Worm (Caenorhabditis elegans) whole organism, L1 larva: ENCODE results near the gene srh-69.

Source experiments
- C04F5.9 ChIP-seq: sonication (generic microtip); optimal IDR thresholded peaks from 2 replicates; lab custom pipeline; 2016; ENCODE audit warnings: missing genetic modification characterization, missing compliant biosample characterization
- C16A3.4 ChIP-seq: fragments of 150-350 bp; optimal IDR thresholded peaks from 2 replicates; lab custom pipeline; 2014; ENCODE audit warnings: missing biosample characterization, missing genetic modification characterization
- Y116A8C.19 ChIP-seq: sonication (generic microtip); optimal IDR thresholded peaks from 2 replicates; lab custom pipeline; 2016; ENCODE audit warnings: missing compliant biosample characterization, missing genetic modification characterization, borderline replicate concordance
- ama-1 ChIP-seq: fragments of 150-350 bp; optimal IDR thresholded peaks from 2 replicates; lab custom pipeline; 2014
- ceh-63 ChIP-seq: fragments of 200-800 bp; sonication (Bioruptor generic); optimal IDR thresholded peaks from 2 replicates; lab custom pipeline; 2018; ENCODE audit warnings: mild to moderate bottlenecking, missing genetic modification characterization, missing compliant biosample characterization
- ceh-82 ChIP-seq, 3 experiments: fragments of 150-350 bp in 1 of 3; sonication (generic microtip) in 2 of 3; optimal IDR thresholded peaks; 2 replicates each; lab custom pipeline; 2014 to 2017; ENCODE audit warnings: missing biosample characterization in 3 of 3, missing genetic modification characterization in 3 of 3
- ceh-90 ChIP-seq: sonication (generic microtip); optimal IDR thresholded peaks from 2 replicates; lab custom pipeline; 2016; ENCODE audit warnings: missing genetic modification characterization, missing compliant biosample characterization
- dsc-1 ChIP-seq: sonication (generic microtip); optimal IDR thresholded peaks from 2 replicates; lab custom pipeline; 2016; ENCODE audit warnings: mild to moderate bottlenecking, missing genetic modification characterization, missing compliant biosample characterization
- efl-1 ChIP-seq, 4 experiments: fragments of 150-350 bp; optimal IDR thresholded peaks in 3 of 4; peaks in 1 of 4; 1 replicate in 1 of 4; 2 replicates in 3 of 4; lab custom pipeline; 2014; ENCODE audit warnings: missing biosample characterization in 2 of 4, missing genetic modification characterization in 2 of 4, missing genetic modification reagents in 2 of 4
- egl-27 ChIP-seq, 2 experiments: fragments of 150-350 bp in 1 of 2; sonication (generic microtip); optimal IDR thresholded peaks; 3 replicates each; lab custom pipeline; 2017 to 2018; ENCODE audit warnings: missing biosample characterization in 2 of 2, missing genetic modification characterization in 2 of 2, missing genetic modification reagents in 2 of 2
- elt-2 ChIP-seq: sonication (generic microtip); optimal IDR thresholded peaks from 2 replicates; lab custom pipeline; 2016; ENCODE audit warnings: missing genetic modification characterization, mild to moderate bottlenecking, inconsistent platforms, missing compliant biosample characterization, missing genetic modification reagents
- fkh-10 ChIP-seq: sonication (generic microtip); optimal IDR thresholded peaks from 2 replicates; lab custom pipeline; 2017; ENCODE audit warnings: missing biosample characterization, missing genetic modification reagents, missing genetic modification characterization
- fkh-4 ChIP-seq: sonication (generic microtip); optimal IDR thresholded peaks from 2 replicates; lab custom pipeline; 2016; ENCODE audit warnings: missing compliant biosample characterization, missing genetic modification characterization, borderline replicate concordance
- hpl-2 ChIP-seq: fragments of 150-350 bp; optimal IDR thresholded peaks from 2 replicates; lab custom pipeline; 2014; ENCODE audit warnings: missing biosample characterization, missing genetic modification reagents, missing genetic modification characterization
- lin-13 ChIP-seq: fragments of 150-350 bp; optimal IDR thresholded peaks from 2 replicates; lab custom pipeline; 2014; ENCODE audit warnings: missing biosample characterization, missing genetic modification reagents, missing genetic modification characterization
- lin-14 ChIP-seq: fragments of 200-800 bp; sonication (Bioruptor generic); optimal IDR thresholded peaks from 2 replicates; lab custom pipeline; 2018; ENCODE audit warnings: mild to moderate bottlenecking, missing genetic modification characterization, moderate library complexity, missing compliant biosample characterization
- lin-15B ChIP-seq: fragments of 150-350 bp; sonication (generic microtip); optimal IDR thresholded peaks from 3 replicates; lab custom pipeline; 2014; ENCODE audit warnings: missing biosample characterization, missing genetic modification characterization
- lin-35 ChIP-seq, 2 experiments: fragments of 150-350 bp; optimal IDR thresholded peaks; 2 replicates each; lab custom pipeline; 2014; ENCODE audit warnings: missing biosample characterization in 2 of 2, missing genetic modification characterization in 2 of 2, missing genetic modification reagents in 2 of 2
- lin-39 ChIP-seq: fragments of 150-350 bp; optimal IDR thresholded peaks from 2 replicates; lab custom pipeline; 2014; ENCODE audit warnings: missing biosample characterization, missing genetic modification reagents, missing genetic modification characterization
- mab-9 ChIP-seq: fragments of 200-800 bp; sonication (Bioruptor generic); IDR thresholded peaks from 2 replicates; pipeline ENCODE4 v1.3.6; 2022; ENCODE audit warnings: missing genetic modification reagents, missing genetic modification characterization, missing compliant biosample characterization
- mef-2 ChIP-seq: fragments of 150-350 bp; optimal IDR thresholded peaks from 2 replicates; lab custom pipeline; 2014; ENCODE audit warnings: missing biosample characterization, missing genetic modification characterization
- mep-1 ChIP-seq: fragments of 150-350 bp; optimal IDR thresholded peaks from 2 replicates; lab custom pipeline; 2014; ENCODE audit warnings: missing biosample characterization, missing genetic modification characterization
- nhr-19 ChIP-seq: fragments of 200-800 bp; sonication (Bioruptor generic); conservative IDR thresholded peaks from 2 replicates; pipeline ENCODE4 v1.3.6; 2022; ENCODE audit warnings: missing genetic modification characterization, missing compliant biosample characterization
- nhr-28 ChIP-seq: fragments of 150-350 bp; optimal IDR thresholded peaks from 2 replicates; lab custom pipeline; 2014; ENCODE audit warnings: missing biosample characterization, missing genetic modification characterization
- nhr-47 ChIP-seq: sonication (generic microtip); optimal IDR thresholded peaks from 2 replicates; lab custom pipeline; 2016; ENCODE audit warnings: mild to moderate bottlenecking, missing genetic modification characterization, moderate library complexity, missing compliant biosample characterization
- nhr-71 ChIP-seq: sonication (generic microtip); optimal IDR thresholded peaks from 2 replicates; lab custom pipeline; 2016; ENCODE audit warnings: mild to moderate bottlenecking, missing genetic modification characterization, moderate library complexity, missing compliant biosample characterization
- nhr-77 ChIP-seq: fragments of 150-350 bp; optimal IDR thresholded peaks from 2 replicates; lab custom pipeline; 2014; ENCODE audit warnings: missing biosample characterization, missing genetic modification characterization
- nhr-84 ChIP-seq: sonication (generic microtip); optimal IDR thresholded peaks from 2 replicates; lab custom pipeline; 2017; ENCODE audit warnings: missing biosample characterization, missing genetic modification characterization
- nhr-90 ChIP-seq: sonication (generic microtip); optimal IDR thresholded peaks from 2 replicates; lab custom pipeline; 2016; ENCODE audit warnings: mild to moderate bottlenecking, missing genetic modification characterization, missing compliant biosample characterization; ENCODE audit not compliant: poor library complexity
- skn-1 ChIP-seq: fragments of 150-350 bp; optimal IDR thresholded peaks from 2 replicates; lab custom pipeline; 2014; ENCODE audit warnings: missing biosample characterization, missing genetic modification characterization
- snu-23 ChIP-seq: sonication (generic microtip); optimal IDR thresholded peaks from 2 replicates; lab custom pipeline; 2016; ENCODE audit warnings: missing genetic modification characterization, missing compliant biosample characterization
- sup-37 ChIP-seq: fragments of 200-800 bp; sonication (Bioruptor generic); optimal IDR thresholded peaks from 2 replicates; lab custom pipeline; 2018; ENCODE audit warnings: mild to moderate bottlenecking, missing genetic modification characterization, missing compliant biosample characterization
- unc-130 ChIP-seq: fragments of 150-350 bp; optimal IDR thresholded peaks from 2 replicates; lab custom pipeline; 2017; ENCODE audit warnings: missing biosample characterization, missing genetic modification characterization, inconsistent platforms
- unc-62 ChIP-seq: fragments of 150-350 bp; optimal IDR thresholded peaks from 2 replicates; lab custom pipeline; 2014; ENCODE audit warnings: missing biosample characterization, missing genetic modification reagents, missing genetic modification characterization

Gene srh-69

ce11 chrII:12546413-12546812, 31.9 kb upstream of the srh-69 start, which contains the start of the genes F49C5.5 and F49C5.10:
TSS of gene F49C5.5 (minus strand) at chrII:12546513.
TSS of gene F49C5.10 (plus strand) at chrII:12546756.
- TF ChIP-seq snu-23 (GFP tag; lab: Kevin White, UChicago) (no peak), nhr-47 (no peak), mef-2 (tag; lab: Kevin White, UChicago) (no peak), lin-39 (tag; lab: Kevin White, UChicago) (no peak)
- TF ChIP-seq, all 84 proteins: peak for 0

ce11 chrII:12544533-12544932, 30.0 kb upstream of the srh-69 start, which contains the start of gene F49C5.9:
TSS of gene F49C5.9 (minus strand) at chrII:12544633.
- no peak for TF ChIP-seq Y116A8C.19 (tag; lab: Kevin White, UChicago)
- TF ChIP-seq nhr-84 = no peak
- TF ChIP-seq nhr-19 (GFP tag; lab: Robert Waterston, UW) = no peak
- no peak for TF ChIP-seq snu-23 (GFP tag; lab: Kevin White, UChicago)
- no peak for TF ChIP-seq mep-1 (tag; lab: Kevin White, UChicago)
- no peak for TF ChIP-seq ceh-82 (tag; optimal IDR thresholded peaks at IDR 0.05; lab: Kevin White, UChicago)
- no peak for TF ChIP-seq mab-9 (GFP tag; lab: Robert Waterston, UW)
- TF ChIP-seq efl-1 (optimal IDR thresholded peaks at IDR 0.05; lab: Kevin White, UChicago) = no peak
- no peak for TF ChIP-seq efl-1 (GFP tag; optimal IDR thresholded peaks at IDR 0.05 in 1 of 2; lab: Kevin White, UChicago)
- TF ChIP-seq lin-14 (GFP tag; lab: Kevin White, UChicago) = no peak
- TF ChIP-seq sup-37 (GFP tag; lab: Kevin White, UChicago) = no peak
- TF ChIP-seq nhr-77 (tag; lab: Kevin White, UChicago) = no peak
- no peak for TF ChIP-seq lin-13 (GFP tag; lab: Kevin White, UChicago)
- TF ChIP-seq, all 84 proteins: peak for 0

- TF ChIP-seq elt-2 (tag; lab: Kevin White, UChicago) = peak; percentile 56
- no peak for TF ChIP-seq C16A3.4
- TF ChIP-seq, all 84 proteins: peak for 1
Measured at ce11 chrII:12542594-12542997, 28.1 kb upstream of the srh-69 start.

ce11 chrII:12541670-12542080, 27.2 kb upstream of the srh-69 start:
- peak in 1 of 2 experiments; percentile 31 for TF ChIP-seq lin-35 (GFP tag; optimal IDR thresholded peaks at IDR 0.05; lab: Kevin White, UChicago)
- 0 out of 2 replicates have a peak, but pooled peaks have one; percentile 11 for TF ChIP-seq nhr-19 (GFP tag; lab: Robert Waterston, UW)
- TF ChIP-seq elt-2 (tag; lab: Kevin White, UChicago) = peak; percentile 24
- TF ChIP-seq efl-1 (optimal IDR thresholded peaks at IDR 0.05; lab: Kevin White, UChicago) = peak in 1 of 2 experiments; percentile 2
- TF ChIP-seq efl-1 (GFP tag; optimal IDR thresholded peaks at IDR 0.05 in 1 of 2; lab: Kevin White, UChicago) = peak in 1 of 2 experiments; percentile 82
- TF ChIP-seq C16A3.4 = peak; percentile 7
- TF ChIP-seq nhr-71 (tag; lab: Kevin White, UChicago) = peak; percentile 31
- TF ChIP-seq nhr-47 = peak; percentile 15
- TF ChIP-seq snu-23 (GFP tag; lab: Kevin White, UChicago) = peak; percentile 18
- TF ChIP-seq nhr-90 (tag; lab: Kevin White, UChicago) = peak; percentile 68

- TF ChIP-seq lin-15B (tag; lab: Kevin White, UChicago) (no peak), ceh-63 (GFP tag; lab: Kevin White, UChicago) (no peak), lin-14 (GFP tag; lab: Kevin White, UChicago) (no peak), unc-130 (tag; lab: Kevin White, UChicago) (no peak), nhr-28 (tag; lab: Kevin White, UChicago) (no peak), ceh-90 (tag; lab: Kevin White, UChicago) (no peak), unc-62 (GFP tag; lab: Kevin White, UChicago) (no peak), egl-27 (tag; optimal IDR thresholded peaks at IDR 0.05; lab: Kevin White, UChicago) (no peak), ama-1 (lab: Kevin White, UChicago) (no peak), fkh-4 (no peak), skn-1 (tag; lab: Kevin White, UChicago) (no peak), hpl-2 (GFP tag; lab: Kevin White, UChicago) (no peak), nhr-77 (tag; lab: Kevin White, UChicago) (no peak), C04F5.9 (tag; lab: Kevin White, UChicago) (no peak), dsc-1 (tag; lab: Kevin White, UChicago) (no peak), fkh-10 (GFP tag; lab: Kevin White, UChicago) (no peak)
Measured at ce11 chrII:12539395-12539794, 24.9 kb upstream of the srh-69 start.
